Fruit fly (Drosophila melanogaster): ENCODE data around the gene CG15465.

Gene CG15465

dm6 chrX:5046256-5046894, 39.2 kb upstream of the CG15465 start (continued):
- TF ChIP-seq CG6272 (GFP tag; IDR thresholded peaks at IDR 0.05) (no peak), CG2120 (GFP tag; optimal IDR thresholded peaks at IDR 0.05) (peak; percentile 75), CG9437 (GFP tag; optimal IDR thresholded peaks at IDR 0.05) (peak; percentile 61), zfh1 (GFP tag; IDR thresholded peaks at IDR 0.05) (peak; percentile 79), CG18476 (GFP tag; optimal IDR thresholded peaks at IDR 0.05) (peak; percentile 73), sr (GFP tag; IDR thresholded peaks at IDR 0.05) (no peak), otp (GFP tag; IDR thresholded peaks at IDR 0.05) (peak; percentile 36; the same call in 1 of the 3 replicates), CG10565 (GFP tag; optimal IDR thresholded peaks at IDR 0.05) (no peak), Hsf (GFP tag; optimal IDR thresholded peaks at IDR 0.05) (peak; percentile 70), CG3995 (GFP tag; optimal IDR thresholded peaks at IDR 0.05) (no peak), Dll (GFP tag; IDR thresholded peaks at IDR 0.05; ENCODE audit: partially characterized antibody) (no peak), CG10959 (GFP tag; IDR thresholded peaks at IDR 0.05) (no peak; the same call in 1 of the 2 replicates), CG12942 (GFP tag; optimal IDR thresholded peaks at IDR 0.05) (peak; percentile 50), Atf-2 (GFP tag; optimal IDR thresholded peaks at IDR 0.05) (peak; percentile 57), phol (tag; optimal IDR thresholded peaks at IDR 0.05) (peak; percentile 83), TFAM (GFP tag; optimal IDR thresholded peaks at IDR 0.05) (no peak), CG12104 (GFP tag; optimal IDR thresholded peaks at IDR 0.05) (peak; percentile 58), CG6791 (GFP tag; IDR thresholded peaks at IDR 0.05; ENCODE audit: partially characterized antibody) (no peak), ind (GFP tag; optimal IDR thresholded peaks at IDR 0.05) (peak; percentile 67), PHDP (tag; optimal IDR thresholded peaks at IDR 0.05) (peak; percentile 77), lmd (GFP tag; IDR thresholded peaks at IDR 0.05) (peak; percentile 77), CG4730 (GFP tag; IDR thresholded peaks at IDR 0.05) (peak; percentile 62), CG12299 (tag; optimal IDR thresholded peaks at IDR 0.05) (peak; percentile 62), Fer3 (tag; optimal IDR thresholded peaks at IDR 0.05) (peak; percentile 68), CG3838 (GFP tag; optimal IDR thresholded peaks at IDR 0.05) (no peak), CG17612 (GFP tag; IDR thresholded peaks at IDR 0.05) (no peak), nmo (GFP tag; optimal IDR thresholded peaks at IDR 0.05) (peak; percentile 85), stwl (tag; optimal IDR thresholded peaks at IDR 0.05) (no peak), CG6683 (GFP tag; optimal IDR thresholded peaks at IDR 0.05) (no peak), cg (GFP tag; optimal IDR thresholded peaks at IDR 0.05) (no peak), CG4404 (GFP tag; IDR thresholded peaks at IDR 0.05) (peak; percentile 81), stc (GFP tag; IDR thresholded peaks at IDR 0.05) (peak; percentile 63), CG8944 (GFP tag; optimal IDR thresholded peaks at IDR 0.05) (peak; percentile 42), CG15479 (GFP tag; optimal IDR thresholded peaks at IDR 0.05) (no peak), CG2129 (GFP tag; IDR thresholded peaks at IDR 0.05; ENCODE audit: partially characterized antibody) (no peak), C15 (GFP tag; IDR thresholded peaks at IDR 0.05) (no peak), jigr1 (GFP tag; IDR thresholded peaks at IDR 0.05) (peak; percentile 65), repo (GFP tag; optimal IDR thresholded peaks at IDR 0.05) (peak; percentile 50), CG31365 (tag; optimal IDR thresholded peaks at IDR 0.05) (no peak), wek (GFP tag; optimal IDR thresholded peaks at IDR 0.05) (no peak), CG15696 (tag; optimal IDR thresholded peaks at IDR 0.05) (peak; percentile 88), zen (tag; optimal IDR thresholded peaks at IDR 0.05) (peak; percentile 73), jumu (GFP tag; optimal IDR thresholded peaks at IDR 0.05) (peak; percentile 56), gce (GFP tag; IDR thresholded peaks at IDR 0.05) (no peak), vfl (GFP tag; optimal IDR thresholded peaks at IDR 0.05) (peak; percentile 52), abd-A (tag; optimal IDR thresholded peaks at IDR 0.05) (no peak), Asciz (GFP tag; optimal IDR thresholded peaks at IDR 0.05) (peak; percentile 71), Eip74EF (GFP tag; optimal IDR thresholded peaks at IDR 0.05) (peak in 1 of 2 experiments; percentile 71), crol (GFP tag; IDR thresholded peaks at IDR 0.05) (0 out of 2 replicates have a peak, but pooled peaks have one; percentile 6), CG30020 (tag; optimal IDR thresholded peaks at IDR 0.05) (peak; percentile 14)
